Worm (Caenorhabditis elegans) whole organism, young adult: ENCODE measurements around the gene tbcc-1.
A peak's percentile ranks its signal among the peaks of the same experiment; 100 is the strongest.

Source experiments
- B0261.1 ChIP-seq: sonication (generic microtip); optimal IDR thresholded peaks from 2 replicates; lab custom pipeline; 2016; ENCODE audit warnings: mild to moderate bottlenecking, missing genetic modification characterization, moderate library complexity, missing compliant biosample characterization
- C06A6.2 ChIP-seq: fragments of 200-800 bp; sonication (Bioruptor generic); conservative IDR thresholded peaks from 2 replicates; pipeline ENCODE4 v1.3.6; 2022; ENCODE audit warnings: missing genetic modification characterization, missing compliant biosample characterization
- C17E4.6 ChIP-seq: fragments of 200-800 bp; sonication (Bioruptor generic); IDR thresholded peaks from 2 replicates; pipeline ENCODE4 v1.3.6; 2022; ENCODE audit warnings: missing genetic modification reagents, missing genetic modification characterization, missing compliant biosample characterization
- D2030.7 ChIP-seq: fragments of 200-800 bp; sonication (Bioruptor generic); IDR thresholded peaks from 2 replicates; pipeline ENCODE4 v1.3.6; 2022; ENCODE audit warnings: missing genetic modification reagents, missing genetic modification characterization, missing compliant biosample characterization
- F33H1.4 ChIP-seq: fragments of 200-800 bp; sonication (Bioruptor generic); IDR thresholded peaks from 2 replicates; pipeline ENCODE4 v1.3.6; 2022; ENCODE audit warnings: missing genetic modification reagents, missing genetic modification characterization, missing compliant biosample characterization
- F49E8.2 ChIP-seq: sonication (generic microtip); optimal IDR thresholded peaks from 3 replicates; lab custom pipeline; 2017; ENCODE audit warnings: missing genetic modification characterization, mild to moderate bottlenecking, missing compliant biosample characterization, antibody characterized with exemption, moderate library complexity; ENCODE audit not compliant: insufficient read depth
- Y53G8AR.9 ChIP-seq: fragments of 200-800 bp; sonication (Bioruptor generic); conservative IDR thresholded peaks from 2 replicates; pipeline ENCODE4 v1.3.6; 2022; ENCODE audit warnings: missing genetic modification reagents, missing genetic modification characterization, missing compliant biosample characterization
- attf-5 ChIP-seq: fragments of 200-800 bp; sonication (Bioruptor generic); optimal IDR thresholded peaks from 2 replicates; lab custom pipeline; 2018; ENCODE audit warnings: mild to moderate bottlenecking, missing genetic modification characterization, missing compliant biosample characterization
- cebp-1 ChIP-seq, 2 experiments: fragments of 200-800 bp in 1 of 2; sonication (Bioruptor generic) in 1 of 2; sonication (generic microtip) in 1 of 2; IDR thresholded peaks in 1 of 2; optimal IDR thresholded peaks in 1 of 2; 2 replicates each; pipeline versions ENCODE4 v1.3.6 to Lab custom; 2017 to 2022; ENCODE audit warnings: missing compliant biosample characterization in 2 of 2, missing genetic modification characterization in 2 of 2, mild to moderate bottlenecking in 1 of 2, missing genetic modification reagents in 1 of 2, moderate library complexity in 1 of 2
- ceh-100 ChIP-seq: fragments of 200-800 bp; sonication (Bioruptor generic); IDR thresholded peaks from 2 replicates; pipeline ENCODE4 v1.3.6; 2022; ENCODE audit warnings: missing genetic modification reagents, missing genetic modification characterization, missing compliant biosample characterization
- ceh-91 ChIP-seq: fragments of 200-800 bp; sonication (Bioruptor generic); IDR thresholded peaks from 2 replicates; pipeline ENCODE4 v1.3.6; 2022; ENCODE audit warnings: missing genetic modification reagents, missing genetic modification characterization, missing compliant biosample characterization
- die-1 ChIP-seq: sonication (generic microtip); optimal IDR thresholded peaks from 2 replicates; lab custom pipeline; 2016; ENCODE audit warnings: missing genotype, mild to moderate bottlenecking, missing genetic modification characterization, missing compliant biosample characterization
- dpl-1 ChIP-seq: fragments of 150-350 bp; optimal IDR thresholded peaks from 2 replicates; lab custom pipeline; 2014; ENCODE audit warnings: missing biosample characterization, missing genetic modification reagents, missing genetic modification characterization
- efl-1 ChIP-seq: fragments of 150-350 bp; optimal IDR thresholded peaks from 2 replicates; lab custom pipeline; 2014; ENCODE audit warnings: missing biosample characterization, missing genetic modification reagents, missing genetic modification characterization
- egl-18 ChIP-seq: fragments of 200-800 bp; sonication (Bioruptor generic); IDR thresholded peaks from 2 replicates; pipeline ENCODE4 v1.3.6; 2022; ENCODE audit warnings: missing genetic modification reagents, missing genetic modification characterization, missing compliant biosample characterization
- egl-44 ChIP-seq: fragments of 200-800 bp; sonication (Bioruptor generic); IDR thresholded peaks from 2 replicates; pipeline ENCODE4 v1.3.6; 2022; ENCODE audit warnings: missing genetic modification reagents, missing genetic modification characterization, missing compliant biosample characterization
- hlh-26 ChIP-seq: fragments of 200-800 bp; sonication (Bioruptor generic); conservative IDR thresholded peaks from 2 replicates; pipeline ENCODE4 v1.3.6; 2022; ENCODE audit warnings: missing genetic modification reagents, missing genetic modification characterization, missing compliant biosample characterization
- hmg-1.2 ChIP-seq: fragments of 200-800 bp; sonication (Bioruptor generic); IDR thresholded peaks from 2 replicates; pipeline ENCODE4 v1.3.6; 2022; ENCODE audit warnings: missing genetic modification reagents, missing genetic modification characterization, missing compliant biosample characterization
- hmg-20 ChIP-seq: fragments of 200-800 bp; sonication (Bioruptor generic); IDR thresholded peaks from 2 replicates; pipeline ENCODE4 v1.3.6; 2022; ENCODE audit warnings: missing genetic modification reagents, missing genetic modification characterization, missing compliant biosample characterization
- lag-1 ChIP-seq: fragments of 200-800 bp; sonication (Bioruptor generic); IDR thresholded peaks from 2 replicates; pipeline ENCODE4 v1.3.6; 2022; ENCODE audit warnings: missing genetic modification reagents, missing genetic modification characterization, missing compliant biosample characterization
- let-607 ChIP-seq, 2 experiments: fragments of 200-800 bp in 1 of 2; sonication (Bioruptor generic) in 1 of 2; sonication (generic microtip) in 1 of 2; optimal IDR thresholded peaks; 2 replicates each; lab custom pipeline; 2016 to 2018; ENCODE audit warnings: mild to moderate bottlenecking in 2 of 2, missing compliant biosample characterization in 2 of 2, missing genetic modification characterization in 2 of 2, moderate library complexity in 2 of 2, missing genotype in 1 of 2
- lin-26 ChIP-seq: fragments of 200-800 bp; sonication (Bioruptor generic); IDR thresholded peaks from 2 replicates; pipeline ENCODE4 v1.3.6; 2022; ENCODE audit warnings: missing genetic modification reagents, missing genetic modification characterization, missing compliant biosample characterization
- lin-35 ChIP-seq, 3 experiments: fragments of 150-350 bp in 2 of 3; sonication (generic microtip) in 1 of 3; optimal IDR thresholded peaks; 2 replicates each; lab custom pipeline; 2014 to 2018; ENCODE audit warnings: missing biosample characterization in 3 of 3, missing genetic modification characterization in 3 of 3, missing genetic modification reagents in 3 of 3
- lin-40 ChIP-seq: sonication (generic microtip); optimal IDR thresholded peaks from 2 replicates; lab custom pipeline; 2016; ENCODE audit warnings: missing genetic modification characterization, mild to moderate bottlenecking, missing compliant biosample characterization, missing genotype, missing genetic modification reagents
- lin-54 ChIP-seq: fragments of 200-800 bp; sonication (Bioruptor generic); optimal IDR thresholded peaks from 2 replicates; lab custom pipeline; 2018; ENCODE audit warnings: mild to moderate bottlenecking, missing genetic modification characterization, missing compliant biosample characterization
- lsl-1 ChIP-seq: fragments of 200-800 bp; sonication (Bioruptor generic); optimal IDR thresholded peaks from 2 replicates; lab custom pipeline; 2018; ENCODE audit warnings: mild to moderate bottlenecking, missing genetic modification characterization, moderate library complexity, missing compliant biosample characterization
- mcd-1 ChIP-seq: fragments of 200-800 bp; sonication (Bioruptor generic); IDR thresholded peaks from 2 replicates; pipeline ENCODE4 v1.3.6; 2022; ENCODE audit warnings: missing genetic modification reagents, missing genetic modification characterization, missing compliant biosample characterization
- nfya-1 ChIP-seq: sonication (generic microtip); optimal IDR thresholded peaks from 2 replicates; lab custom pipeline; 2017; ENCODE audit warnings: antibody characterized with exemption, missing compliant biosample characterization, missing genetic modification characterization, borderline replicate concordance; ENCODE audit not compliant: insufficient read depth
- nhr-27 ChIP-seq: fragments of 200-800 bp; sonication (Bioruptor generic); optimal IDR thresholded peaks from 2 replicates; lab custom pipeline; 2018; ENCODE audit warnings: mild to moderate bottlenecking, missing genetic modification characterization, moderate library complexity, missing compliant biosample characterization
- nhr-80 ChIP-seq: sonication (generic microtip); optimal IDR thresholded peaks from 2 replicates; lab custom pipeline; 2016; ENCODE audit warnings: missing genetic modification characterization, missing compliant biosample characterization
- pha-4 ChIP-seq: fragments of 150-350 bp; sonication (generic microtip); optimal IDR thresholded peaks from 2 replicates; lab custom pipeline; 2014; ENCODE audit warnings: missing biosample characterization, missing genetic modification reagents, missing genetic modification characterization
- snpc-1.3 ChIP-seq: sonication (generic microtip); optimal IDR thresholded peaks from 2 replicates; lab custom pipeline; 2017; ENCODE audit warnings: missing genetic modification characterization, mild to moderate bottlenecking, missing compliant biosample characterization, antibody characterized with exemption, moderate library complexity, missing genotype, missing genetic modification reagents; ENCODE audit not compliant: insufficient read depth
- snpc-3.4 ChIP-seq: sonication (generic microtip); optimal IDR thresholded peaks from 2 replicates; lab custom pipeline; 2017; ENCODE audit warnings: missing genetic modification characterization, mild to moderate bottlenecking, missing compliant biosample characterization, antibody characterized with exemption, moderate library complexity, missing genotype, missing genetic modification reagents
- unc-62 ChIP-seq: fragments of 150-350 bp; optimal IDR thresholded peaks from 2 replicates; lab custom pipeline; 2014; ENCODE audit warnings: missing biosample characterization, missing genetic modification reagents, missing genetic modification characterization
- zfh-2 ChIP-seq: fragments of 200-800 bp; sonication (Bioruptor generic); conservative IDR thresholded peaks from 2 replicates; pipeline ENCODE4 v1.3.6; 2022; ENCODE audit warnings: missing genetic modification reagents, missing genetic modification characterization, missing compliant biosample characterization
- ztf-25 ChIP-seq: fragments of 200-800 bp; sonication (Bioruptor generic); IDR thresholded peaks from 2 replicates; pipeline ENCODE4 v1.3.6; 2022; ENCODE audit warnings: missing genetic modification reagents, missing genetic modification characterization, missing compliant biosample characterization
- ztf-3 ChIP-seq: fragments of 200-800 bp; sonication (Bioruptor generic); optimal IDR thresholded peaks from 2 replicates; lab custom pipeline; 2018; ENCODE audit warnings: mild to moderate bottlenecking, missing genetic modification characterization, missing compliant biosample characterization

Gene tbcc-1

DNA sequence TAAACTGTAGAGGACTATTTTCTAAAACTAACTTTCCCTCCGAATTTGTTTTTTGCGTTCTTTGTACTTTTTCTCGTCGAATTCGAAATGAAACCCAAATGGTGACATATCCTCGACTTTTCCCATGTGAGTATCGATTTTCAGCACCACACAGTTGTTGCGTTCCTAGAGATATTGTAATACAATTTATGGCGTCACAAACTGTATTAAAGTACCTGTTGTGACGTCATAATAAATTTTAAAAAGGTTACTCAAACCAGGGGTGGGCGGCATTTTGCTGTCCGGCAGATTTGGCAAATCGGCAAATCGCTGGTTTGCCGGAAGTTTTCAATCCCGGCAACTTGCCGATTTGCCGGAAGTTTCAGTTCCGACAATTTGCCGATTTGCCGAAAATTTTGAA, 12.5 kb downstream of the tbcc-1 start:
- TF ChIP-seq let-607 (tag; optimal IDR thresholded peaks at IDR 0.05; lab: Kevin White, UChicago): no peak
- TF ChIP-seq hmg-20: no peak
- TF ChIP-seq lag-1 (GFP tag; lab: Robert Waterston, UW): no peak
- TF ChIP-seq cebp-1 (GFP tag; IDR thresholded peaks at IDR 0.05; lab: Robert Waterston, UW): no peak
- TF ChIP-seq cebp-1 (tag; optimal IDR thresholded peaks at IDR 0.05; lab: Kevin White, UChicago): no peak
- no peak for TF ChIP-seq ceh-100
- no peak for TF ChIP-seq nhr-27 (tag; lab: Kevin White, UChicago)
- no peak for TF ChIP-seq hlh-26 (GFP tag; lab: Robert Waterston, UW)
- TF ChIP-seq egl-18 (GFP tag; lab: Robert Waterston, UW): no peak

DNA sequence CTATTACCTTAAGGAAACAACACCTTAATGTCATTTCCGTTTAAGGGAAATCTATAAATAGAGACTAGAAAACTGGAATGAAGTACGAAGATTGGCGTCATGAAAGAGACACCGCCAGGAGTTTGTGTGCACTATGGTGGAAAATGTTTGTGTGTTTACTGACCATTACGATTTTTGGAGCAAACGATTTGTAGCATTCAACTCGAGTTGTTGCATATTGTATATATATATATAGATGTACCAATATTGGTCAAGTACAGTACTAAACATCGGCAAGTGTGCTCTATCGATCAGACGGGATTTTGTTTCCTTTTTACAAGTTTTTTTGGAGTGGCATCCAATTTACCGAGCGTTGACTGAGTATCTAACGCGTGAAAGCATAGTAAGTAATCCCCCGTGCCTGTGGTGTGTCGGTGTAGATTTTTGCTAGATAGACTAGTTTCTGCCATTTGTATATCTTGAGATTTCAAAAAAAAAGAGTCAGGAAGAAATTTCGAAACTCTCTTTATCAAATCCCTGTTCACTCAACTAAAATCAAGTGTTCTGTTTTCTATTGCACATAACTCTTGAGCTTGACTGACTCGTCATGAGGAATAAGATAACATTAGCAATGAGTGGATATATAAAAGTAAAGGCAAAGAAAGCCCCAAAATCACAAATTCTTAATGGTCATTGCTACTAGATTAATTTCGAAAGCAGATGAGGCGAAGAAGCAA, 13.7 kb downstream of the tbcc-1 start, which contains the start of the genes twk-45 and Y71H2AM.25:
Gene twk-45 (minus strand): TSS at position 101 of the 716 bp plus-strand sequence.
Gene Y71H2AM.25 (plus strand): TSS at position 666 of the 716 bp plus-strand sequence.
- no peak for TF ChIP-seq ztf-3 (GFP tag; lab: Kevin White, UChicago)
- TF ChIP-seq lsl-1: no peak
- no peak for TF ChIP-seq nfya-1 (tag; lab: Kevin White, UChicago)
- TF ChIP-seq C17E4.6: no peak
- no peak for TF ChIP-seq egl-44 (GFP tag; lab: Robert Waterston, UW)
- no peak for TF ChIP-seq snpc-3.4 (tag; lab: Kevin White, UChicago)
- TF ChIP-seq C06A6.2 (GFP tag; lab: Robert Waterston, UW): no peak
- TF ChIP-seq hmg-20: no peak
- no peak for TF ChIP-seq ceh-91 (GFP tag; lab: Robert Waterston, UW)
- no peak for TF ChIP-seq ceh-100
- TF ChIP-seq ztf-25 (GFP tag; lab: Robert Waterston, UW): no peak
- no peak for TF ChIP-seq D2030.7
- TF ChIP-seq Y53G8AR.9 (GFP tag; lab: Robert Waterston, UW): no peak
- no peak for TF ChIP-seq die-1 (tag; lab: Kevin White, UChicago)

DNA sequence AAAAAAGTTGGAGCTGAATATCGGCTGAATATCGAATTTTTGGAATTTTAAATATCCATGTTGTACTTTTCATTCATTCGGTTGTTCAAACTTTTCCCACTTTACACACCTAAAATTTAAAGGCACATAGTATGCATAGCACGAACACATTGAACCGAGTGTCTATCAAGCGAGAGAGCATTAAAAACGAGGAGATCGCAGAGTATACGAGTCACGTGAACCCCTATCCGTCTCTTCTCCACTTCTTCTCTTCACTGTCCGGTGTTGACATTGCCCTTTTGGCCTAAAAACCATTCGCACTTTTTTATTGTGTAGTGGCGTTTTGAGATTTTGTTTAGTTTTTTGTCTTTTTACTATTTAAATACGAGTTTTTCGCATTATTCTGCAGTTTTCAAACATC, 16.2 kb downstream of the tbcc-1 start:
- peak in 1 of 3 experiments; percentile 35 for TF ChIP-seq lin-35 (GFP tag; optimal IDR thresholded peaks at IDR 0.05; lab: Kevin White, UChicago)
- no peak for TF ChIP-seq lin-26 (GFP tag; lab: Robert Waterston, UW)
- no peak for TF ChIP-seq F49E8.2
- TF ChIP-seq hmg-1.2 (GFP tag; lab: Robert Waterston, UW): peak; percentile 75
- TF ChIP-seq cebp-1 (GFP tag; IDR thresholded peaks at IDR 0.05; lab: Robert Waterston, UW): no peak
- TF ChIP-seq cebp-1 (tag; optimal IDR thresholded peaks at IDR 0.05; lab: Kevin White, UChicago): peak; percentile 5
- TF ChIP-seq lin-54 (GFP tag; lab: Kevin White, UChicago): peak; percentile 44
- no peak for TF ChIP-seq B0261.1
- no peak for TF ChIP-seq D2030.7
- peak; percentile 65 for TF ChIP-seq mcd-1 (GFP tag; lab: Robert Waterston, UW)
- peak; percentile 84 for TF ChIP-seq pha-4 (tag; lab: Kevin White, UChicago)
- TF ChIP-seq nhr-80 (tag; lab: Kevin White, UChicago): peak; percentile 50
- TF ChIP-seq attf-5 (GFP tag; lab: Kevin White, UChicago): peak; percentile 23

DNA sequence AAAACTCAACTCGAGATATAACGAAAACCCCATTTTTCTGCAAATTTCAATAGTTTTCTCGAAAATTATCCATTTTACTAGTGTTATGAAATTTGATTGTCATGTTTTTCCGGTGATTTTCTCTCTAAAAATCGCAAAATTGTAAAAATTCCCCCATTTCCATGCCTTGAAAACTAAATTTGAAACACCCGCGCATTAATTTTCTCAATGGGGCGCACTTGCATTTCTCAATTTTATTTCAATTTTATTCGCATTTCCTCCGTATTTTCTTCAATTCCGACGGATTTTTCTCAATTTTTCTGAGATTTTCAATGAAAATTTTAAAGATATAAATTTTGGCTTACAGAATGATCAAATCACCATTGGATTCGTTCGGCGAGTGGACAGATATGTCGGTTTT, 16.8 kb downstream of the tbcc-1 start, which contains the start of gene Y71H2AM.3:
Gene Y71H2AM.3 (plus strand): TSS at position 347 of the 400 bp plus-strand sequence.
- TF ChIP-seq mcd-1 (GFP tag; lab: Robert Waterston, UW): peak; percentile 93
- no peak for TF ChIP-seq zfh-2
- TF ChIP-seq dpl-1: peak; percentile 59
- no peak for TF ChIP-seq unc-62 (GFP tag; lab: Kevin White, UChicago)
- TF ChIP-seq snpc-1.3 (tag; lab: Kevin White, UChicago): peak; percentile 8
- peak in 2 of 3 experiments; percentile 42 to 92 for TF ChIP-seq lin-35 (GFP tag; optimal IDR thresholded peaks at IDR 0.05; lab: Kevin White, UChicago)
- peak; percentile 72 for TF ChIP-seq efl-1
- TF ChIP-seq lin-40: peak; percentile 0
- peak; percentile 9; the same call in 1 of the 2 replicates for TF ChIP-seq F33H1.4 (GFP tag; lab: Robert Waterston, UW)
- TF ChIP-seq lin-54 (GFP tag; lab: Kevin White, UChicago): peak; percentile 93
